Worm (Caenorhabditis elegans): Measurements from ENCODE around the gene csp-1.

ce11 chrII:13595279-13595678, 5.7 kb upstream of the csp-1 start:
- no peak for TF ChIP-seq lin-14 (GFP tag; optimal IDR thresholded peaks at IDR 0.05)
- TF ChIP-seq nhr-11 (tag; optimal IDR thresholded peaks at IDR 0.05), result no peak
- no peak for TF ChIP-seq nhr-85 (tag)
- no peak for TF ChIP-seq jun-1 (tag; optimal IDR thresholded peaks at IDR 0.05)
- TF ChIP-seq mep-1 (tag; optimal IDR thresholded peaks at IDR 0.05), result no peak
- TF ChIP-seq snpc-4 (tag; optimal IDR thresholded peaks at IDR 0.05), result no peak
